Fruit fly (Drosophila melanogaster): Measurements from ENCODE around the gene CG3713.

DNA sequence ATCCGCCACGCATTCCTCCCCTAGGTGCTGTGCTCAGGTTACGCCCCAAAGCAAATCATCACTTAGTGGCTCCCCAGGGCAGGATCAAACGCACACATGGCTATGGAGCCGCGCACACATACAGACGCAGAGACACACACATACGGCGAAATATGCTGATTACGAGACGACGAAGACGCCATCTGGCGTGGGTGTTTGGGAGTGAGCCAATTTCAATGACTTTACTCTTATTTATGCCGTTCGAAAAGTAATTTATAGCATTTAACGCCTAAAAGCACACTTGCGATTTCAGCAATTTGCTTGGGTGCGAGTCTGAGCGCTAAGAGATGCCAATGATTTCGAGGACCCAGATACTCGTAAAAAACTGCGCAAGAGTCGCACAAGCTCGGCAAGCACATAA, 21.5 kb upstream of the CG3713 start:
- TF ChIP-seq CG34376 (GFP tag; optimal IDR thresholded peaks at IDR 0.05): no peak
- no peak for TF ChIP-seq C15 (GFP tag; IDR thresholded peaks at IDR 0.05)
- TF ChIP-seq CG2712 (tag; optimal IDR thresholded peaks at IDR 0.05): no peak
- no peak for TF ChIP-seq CG1603 (tag; optimal IDR thresholded peaks at IDR 0.05)
- no peak for TF ChIP-seq trem (tag; optimal IDR thresholded peaks at IDR 0.05)
- TF ChIP-seq luna (GFP tag; optimal IDR thresholded peaks at IDR 0.05): no peak
- TF ChIP-seq Eip74EF (GFP tag; optimal IDR thresholded peaks at IDR 0.05): no peak
- no peak for TF ChIP-seq CG7786 (GFP tag; optimal IDR thresholded peaks at IDR 0.05)
- TF ChIP-seq Opbp (GFP tag; IDR thresholded peaks at IDR 0.05; ENCODE audit: partially characterized antibody): no peak
- no peak for TF ChIP-seq Sox102F (GFP tag; optimal IDR thresholded peaks at IDR 0.05)
- no peak for TF ChIP-seq amos (GFP tag; IDR thresholded peaks at IDR 0.05; ENCODE audit: partially characterized antibody)
- no peak for TF ChIP-seq Blimp-1 (GFP tag; optimal IDR thresholded peaks at IDR 0.05)

Measured in whole organism, embryonic.